Worm (Caenorhabditis elegans) whole organism, L4 larva: Measurements from ENCODE around the gene moa-2.

Experiments used
- T20F7.1 ChIP-seq: fragments of 200-800 bp; sonication (Bioruptor generic); optimal IDR thresholded peaks from 2 replicates; lab custom pipeline; 2018; ENCODE audit warnings: mild to moderate bottlenecking, missing genetic modification characterization, missing compliant biosample characterization
- ZK546.5 ChIP-seq, 2 experiments: sonication (generic microtip); optimal IDR thresholded peaks; 2 replicates each; lab custom pipeline; 2017; ENCODE audit warnings: missing biosample characterization in 2 of 2, missing genetic modification characterization in 2 of 2
- aha-1 ChIP-seq: fragments of 150-350 bp; peaks from one replicate; lab custom pipeline; 2014; ENCODE audit warnings: missing biosample characterization, missing genetic modification characterization
- ama-1 ChIP-seq: fragments of 150-350 bp; optimal IDR thresholded peaks from 2 replicates; lab custom pipeline; 2014; ENCODE audit warnings: inconsistent platforms, mixed read lengths
- ceh-32 ChIP-seq: sonication (generic microtip); optimal IDR thresholded peaks from 2 replicates; lab custom pipeline; 2016; ENCODE audit warnings: mild to moderate bottlenecking, missing genetic modification characterization, missing compliant biosample characterization; ENCODE audit not compliant: poor library complexity
- ceh-82 ChIP-seq: sonication (generic microtip); optimal IDR thresholded peaks from 2 replicates; lab custom pipeline; 2017; ENCODE audit warnings: missing biosample characterization, missing genetic modification characterization
- daf-16 ChIP-seq, 3 experiments: sonication (generic microtip); optimal IDR thresholded peaks; 2 replicates each; lab custom pipeline; 2016 to 2017; ENCODE audit warnings: missing genetic modification characterization in 3 of 3, missing genetic modification reagents in 3 of 3, mild to moderate bottlenecking in 2 of 3, missing compliant biosample characterization in 2 of 3, missing biosample characterization in 1 of 3, moderate library complexity in 1 of 3
- daf-19 ChIP-seq: fragments of 200-800 bp; sonication (Bioruptor generic); conservative IDR thresholded peaks from 2 replicates; pipeline ENCODE4 v1.3.6; 2022; ENCODE audit warnings: missing genetic modification characterization, missing compliant biosample characterization
- daf-8 ChIP-seq: fragments of 200-800 bp; sonication (Bioruptor generic); IDR thresholded peaks from 2 replicates; pipeline ENCODE4 v1.3.6; 2022; ENCODE audit warnings: missing genetic modification characterization, missing compliant biosample characterization
- dpl-1 ChIP-seq: fragments of 150-350 bp; optimal IDR thresholded peaks from 2 replicates; lab custom pipeline; 2014; ENCODE audit warnings: missing biosample characterization, missing genetic modification reagents, missing genetic modification characterization
- dve-1 ChIP-seq: sonication (generic microtip); optimal IDR thresholded peaks from 2 replicates; lab custom pipeline; 2017; ENCODE audit warnings: antibody characterized with exemption, mild to moderate bottlenecking, missing genetic modification characterization, missing compliant biosample characterization; ENCODE audit not compliant: insufficient read depth
- hlh-11 ChIP-seq: fragments of 200-800 bp; sonication (Bioruptor generic); optimal IDR thresholded peaks from 2 replicates; lab custom pipeline; 2018; ENCODE audit warnings: mild to moderate bottlenecking, missing genetic modification characterization, missing compliant biosample characterization
- hlh-30 ChIP-seq: sonication (generic microtip); optimal IDR thresholded peaks from 2 replicates; lab custom pipeline; 2017; ENCODE audit warnings: antibody characterized with exemption, mild to moderate bottlenecking, missing genetic modification characterization, missing compliant biosample characterization; ENCODE audit not compliant: insufficient read depth
- hmg-1.1 ChIP-seq: fragments of 200-800 bp; sonication (Bioruptor generic); IDR thresholded peaks from 2 replicates; pipeline ENCODE4 v1.3.6; 2022; ENCODE audit warnings: missing genetic modification reagents, missing genetic modification characterization, missing compliant biosample characterization
- jun-1 ChIP-seq: fragments of 150-350 bp; optimal IDR thresholded peaks from 2 replicates; lab custom pipeline; 2014; ENCODE audit warnings: missing biosample characterization, missing genetic modification reagents, missing genetic modification characterization
- lin-29 ChIP-seq: fragments of 200-800 bp; sonication (Bioruptor generic); IDR thresholded peaks from 2 replicates; pipeline ENCODE4 v1.3.6; 2022; ENCODE audit warnings: missing genetic modification reagents, missing genetic modification characterization, missing compliant biosample characterization
- lin-38 ChIP-seq: fragments of 200-800 bp; sonication (Bioruptor generic); IDR thresholded peaks from 2 replicates; pipeline ENCODE4 v1.3.6; 2022; ENCODE audit warnings: missing genetic modification reagents, missing genetic modification characterization, missing compliant biosample characterization
- madf-5 ChIP-seq, 2 experiments: fragments of 200-800 bp; sonication (Bioruptor generic); IDR thresholded peaks; 2 replicates each; pipeline ENCODE4 v1.3.6; 2022; ENCODE audit warnings: missing compliant biosample characterization in 2 of 2, missing genetic modification characterization in 2 of 2
- madf-9 ChIP-seq: fragments of 200-800 bp; sonication (Bioruptor generic); conservative IDR thresholded peaks from 2 replicates; pipeline ENCODE4 v1.3.6; 2022; ENCODE audit warnings: missing genetic modification reagents, missing genetic modification characterization, missing compliant biosample characterization
- mep-1 ChIP-seq: fragments of 150-350 bp; sonication (generic microtip); optimal IDR thresholded peaks from 3 replicates; lab custom pipeline; 2014; ENCODE audit warnings: missing biosample characterization, missing genetic modification characterization
- mes-2 ChIP-seq: sonication (generic microtip); optimal IDR thresholded peaks from 2 replicates; lab custom pipeline; 2016; ENCODE audit warnings: missing genotype, mild to moderate bottlenecking, missing genetic modification characterization, missing compliant biosample characterization; ENCODE audit not compliant: poor library complexity, severe bottlenecking
- mxl-2 ChIP-seq: fragments of 200-800 bp; sonication (Bioruptor generic); conservative IDR thresholded peaks from 2 replicates; pipeline ENCODE4 v1.3.6; 2022; ENCODE audit warnings: missing genetic modification reagents, missing genetic modification characterization, missing compliant biosample characterization
- mxl-3 ChIP-seq: fragments of 200-800 bp; sonication (Bioruptor generic); optimal IDR thresholded peaks from 2 replicates; lab custom pipeline; 2018; ENCODE audit warnings: mild to moderate bottlenecking, missing genetic modification characterization, missing compliant biosample characterization
- nhr-11 ChIP-seq: fragments of 150-350 bp; optimal IDR thresholded peaks from 2 replicates; lab custom pipeline; 2014; ENCODE audit warnings: missing biosample characterization, missing genetic modification characterization
- nhr-28 ChIP-seq: fragments of 150-350 bp; optimal IDR thresholded peaks from 2 replicates; lab custom pipeline; 2014; ENCODE audit warnings: missing biosample characterization, missing genetic modification characterization
- nhr-41 ChIP-seq: fragments of 200-800 bp; sonication (Bioruptor generic); IDR thresholded peaks from 2 replicates; pipeline ENCODE4 v1.3.6; 2022; ENCODE audit warnings: missing genetic modification reagents, missing genetic modification characterization, missing compliant biosample characterization
- nhr-6 ChIP-seq: fragments of 150-350 bp; optimal IDR thresholded peaks from 2 replicates; lab custom pipeline; 2014; ENCODE audit warnings: missing biosample characterization, missing genetic modification characterization
- pha-4 ChIP-seq, 2 experiments: fragments of 150-350 bp in 1 of 2; fragments of 200-800 bp in 1 of 2; sonication (Bioruptor generic) in 1 of 2; IDR thresholded peaks in 1 of 2; optimal IDR thresholded peaks in 1 of 2; 2 replicates each; pipeline versions ENCODE4 v1.3.6 to Lab custom; 2014 to 2022; ENCODE audit warnings: missing genetic modification characterization in 2 of 2, missing genetic modification reagents in 2 of 2, missing biosample characterization in 1 of 2, missing compliant biosample characterization in 1 of 2
- pqm-1 ChIP-seq: sonication (generic microtip); optimal IDR thresholded peaks from 2 replicates; lab custom pipeline; 2017; ENCODE audit warnings: missing biosample characterization, missing genetic modification characterization
- unc-62 ChIP-seq, 3 experiments: fragments of 150-350 bp in 1 of 3; sonication (generic microtip); optimal IDR thresholded peaks in 2 of 3; peaks in 1 of 3; 1 replicate in 1 of 3; 2 replicates in 2 of 3; lab custom pipeline; 2014 to 2017; ENCODE audit warnings: missing biosample characterization in 3 of 3, missing genetic modification characterization in 3 of 3, missing genetic modification reagents in 3 of 3, missing genotype in 1 of 3
- zip-11 ChIP-seq: fragments of 200-800 bp; sonication (Bioruptor generic); IDR thresholded peaks from 2 replicates; pipeline ENCODE4 v1.3.6; 2022; ENCODE audit warnings: missing genetic modification characterization, missing compliant biosample characterization
- zip-2 ChIP-seq: fragments of 150-350 bp; optimal IDR thresholded peaks from 2 replicates; lab custom pipeline; 2014; ENCODE audit warnings: missing biosample characterization, missing genetic modification characterization

moa-2 gene

DNA sequence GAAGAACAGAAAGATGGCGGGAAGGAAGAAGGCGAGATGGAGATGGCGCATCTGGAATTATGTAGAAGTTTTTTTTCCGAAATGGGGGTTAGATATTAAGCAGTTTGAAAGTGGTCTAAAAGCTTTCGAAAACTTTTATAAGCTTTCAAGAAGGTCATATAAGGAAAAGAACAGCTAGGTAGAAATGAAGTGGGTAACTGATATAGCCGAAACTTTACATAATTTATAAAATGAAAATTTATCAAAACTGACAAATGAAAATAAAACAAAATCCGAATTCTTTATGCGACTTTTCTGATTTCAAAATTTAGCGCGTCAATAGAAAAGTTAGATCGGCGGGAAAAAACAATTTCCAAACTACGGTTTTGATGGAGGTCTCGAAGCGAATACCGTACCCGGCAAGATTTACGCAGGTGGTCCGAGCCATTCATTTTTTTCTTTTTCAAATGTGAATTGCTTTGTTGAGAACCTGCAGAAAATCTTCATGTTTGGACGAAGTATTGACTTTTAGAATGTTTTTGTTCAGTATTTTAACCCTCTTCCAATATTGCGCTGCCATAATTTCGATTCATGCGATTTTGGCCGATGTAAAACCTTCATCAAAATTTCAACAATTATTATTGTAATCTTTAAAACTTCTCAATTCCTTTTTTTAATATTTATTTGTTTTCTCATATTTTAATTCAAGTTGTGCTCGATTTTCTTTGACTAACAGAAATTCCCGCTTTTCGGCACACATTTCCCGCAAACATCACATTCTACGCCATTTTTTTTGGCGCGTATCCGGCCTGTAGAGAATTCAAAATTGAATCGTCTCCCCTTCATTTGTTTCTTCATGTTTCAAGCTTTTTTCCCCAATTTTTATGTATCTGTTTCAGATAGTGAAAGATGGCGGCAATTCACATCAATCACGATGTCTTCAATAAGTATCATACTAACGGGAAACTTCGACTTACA, 34.9 kb downstream of the moa-2 start, which contains the start of the genes F18A1.7 and rpa-1 (continued):
- TF ChIP-seq mes-2 (tag; lab: Kevin White, UChicago) (peak; percentile 55), ama-1 (lab: Kevin White, UChicago) (no peak), daf-8 (GFP tag; lab: Robert Waterston, UW) (no peak), daf-19 (GFP tag; lab: Robert Waterston, UW) (no peak), madf-5 (GFP tag; IDR thresholded peaks at IDR 0.05; lab: Robert Waterston, UW) (no peak), pqm-1 (tag; lab: Kevin White, UChicago) (no peak)

DNA sequence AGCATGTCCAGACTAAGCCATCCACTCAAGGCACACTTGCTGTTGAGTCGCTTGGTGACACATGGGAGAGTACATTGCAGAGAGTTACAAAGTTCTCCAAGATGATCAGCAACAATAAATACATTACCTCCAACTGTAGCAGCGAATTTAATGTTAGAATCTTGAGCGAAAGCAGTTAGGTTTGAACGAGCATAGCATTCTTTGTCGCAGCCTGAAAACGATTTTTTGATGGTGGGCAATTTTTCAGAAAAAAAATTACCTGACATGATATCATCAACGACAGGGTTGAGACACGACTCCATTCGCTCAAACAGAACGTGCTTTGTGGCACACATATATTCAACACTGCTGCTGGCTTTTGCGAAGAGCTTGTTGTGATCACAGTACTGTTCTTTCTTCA, 35.8 kb downstream of the moa-2 start:
- no peak for TF ChIP-seq mep-1 (tag; lab: Kevin White, UChicago)
- TF ChIP-seq aha-1 (tag; lab: Kevin White, UChicago): peak; percentile 60

DNA sequence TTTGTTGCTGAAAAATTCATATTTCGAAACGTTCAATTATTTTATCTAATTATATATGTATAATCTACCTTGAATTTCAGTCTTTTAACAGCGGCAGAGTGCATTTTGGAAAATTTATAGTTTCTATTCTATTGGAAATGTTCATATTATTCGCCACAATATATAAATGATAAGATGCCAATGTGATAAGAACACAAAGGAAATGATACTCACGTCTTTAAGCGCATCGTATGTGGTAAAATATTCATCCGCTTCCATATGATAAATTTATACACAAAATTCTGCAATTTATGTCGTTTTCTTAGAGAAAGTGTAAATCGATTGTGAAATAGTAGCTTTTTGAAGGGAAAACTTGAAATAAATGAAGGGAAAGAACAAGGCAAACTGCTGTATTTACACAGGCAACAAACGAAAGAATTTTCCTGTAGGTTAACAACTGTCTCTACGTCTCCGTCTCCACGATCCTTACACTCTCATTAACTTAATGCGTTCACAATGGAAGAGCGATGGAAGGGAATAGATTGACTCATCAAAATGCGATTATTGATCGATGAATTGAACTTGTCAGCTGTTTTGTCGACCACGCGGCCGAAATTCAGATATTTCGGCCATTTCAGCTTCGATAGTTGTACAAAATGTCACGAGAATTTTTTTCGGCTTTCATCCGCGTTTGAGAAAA, 36.7 kb downstream of the moa-2 start, which contains the start of gene alfa-1:
TSS of gene alfa-1 (minus strand) at position 515 of the 679 bp plus-strand sequence.
- TF ChIP-seq hlh-30 (tag; lab: Kevin White, UChicago) (peak; percentile 61), T20F7.1 (peak; percentile 46), mep-1 (tag; lab: Kevin White, UChicago) (peak; percentile 25), pha-4 (GFP tag; IDR thresholded peaks at IDR 0.05; lab: Robert Waterston, UW) (no peak), pha-4 (tag; optimal IDR thresholded peaks at IDR 0.05; lab: Kevin White, UChicago) (peak; percentile 59), lin-38 (GFP tag; lab: Robert Waterston, UW) (no peak), pqm-1 (tag; lab: Kevin White, UChicago) (peak; percentile 88), nhr-28 (peak; percentile 77), nhr-11 (tag; lab: Kevin White, UChicago) (no peak), hlh-11 (tag; lab: Kevin White, UChicago) (peak; percentile 45), dpl-1 (GFP tag; lab: Kevin White, UChicago) (peak; percentile 15), madf-9 (GFP tag; lab: Robert Waterston, UW) (no peak), daf-16 (GFP tag; optimal IDR thresholded peaks at IDR 0.05; lab: Kevin White, UChicago) (no peak), daf-16 (tag; optimal IDR thresholded peaks at IDR 0.05; lab: Kevin White, UChicago) (peak; percentile 28), mxl-2 (GFP tag; lab: Robert Waterston, UW) (no peak), nhr-6 (tag; lab: Kevin White, UChicago) (peak; percentile 44), dve-1 (tag; lab: Kevin White, UChicago) (peak; percentile 3), zip-2 (tag; lab: Kevin White, UChicago) (no peak), jun-1 (tag; lab: Kevin White, UChicago) (no peak), ceh-32 (tag; lab: Kevin White, UChicago) (no peak), nhr-41 (GFP tag; lab: Robert Waterston, UW) (no peak), mxl-3 (GFP tag; lab: Kevin White, UChicago) (no peak), zip-11 (GFP tag; lab: Robert Waterston, UW) (no peak)

DNA sequence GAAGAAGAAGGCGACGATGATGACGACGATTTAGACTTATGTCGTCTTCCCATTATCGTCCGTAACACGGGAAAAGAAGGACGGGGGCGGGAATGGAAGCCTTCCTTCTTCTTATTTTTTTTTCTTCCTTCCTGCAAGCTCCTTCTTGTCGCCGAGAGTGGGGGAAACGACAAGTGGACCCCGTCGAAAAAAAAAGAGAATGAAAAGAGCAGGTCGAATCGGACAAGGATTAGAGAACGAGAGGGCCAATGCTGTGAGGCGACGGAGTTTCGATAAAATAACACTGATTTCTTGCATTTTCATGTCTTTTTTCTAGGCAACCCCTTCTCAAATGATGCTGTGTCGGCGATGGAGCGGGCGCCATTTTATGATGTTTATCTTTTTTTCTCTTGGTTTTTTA, 47.7 kb downstream of the moa-2 start, which contains the start of gene pde-4:
TSS of gene pde-4 (minus strand) at position 76 of the 400 bp plus-strand sequence.
- TF ChIP-seq ZK546.5 (tag; optimal IDR thresholded peaks at IDR 0.05; lab: Kevin White, UChicago) (no peak), unc-62 (GFP tag; optimal IDR thresholded peaks at IDR 0.05 in 1 of 2; lab: Kevin White, UChicago) (peak in 1 of 2 experiments; percentile 94), unc-62 (tag; optimal IDR thresholded peaks at IDR 0.05; lab: Kevin White, UChicago) (no peak), lin-29 (GFP tag; lab: Robert Waterston, UW) (no peak), hmg-1.1 (GFP tag; lab: Robert Waterston, UW) (0 out of 2 replicates have a peak, but pooled peaks have one; percentile 16), ceh-82 (tag; lab: Kevin White, UChicago) (no peak), nhr-41 (GFP tag; lab: Robert Waterston, UW) (no peak), hlh-30 (tag; lab: Kevin White, UChicago) (no peak), mxl-3 (GFP tag; lab: Kevin White, UChicago) (no peak)
